Worm (Caenorhabditis elegans): ENCODE results near the gene clec-21.

clec-21 gene

DNA sequence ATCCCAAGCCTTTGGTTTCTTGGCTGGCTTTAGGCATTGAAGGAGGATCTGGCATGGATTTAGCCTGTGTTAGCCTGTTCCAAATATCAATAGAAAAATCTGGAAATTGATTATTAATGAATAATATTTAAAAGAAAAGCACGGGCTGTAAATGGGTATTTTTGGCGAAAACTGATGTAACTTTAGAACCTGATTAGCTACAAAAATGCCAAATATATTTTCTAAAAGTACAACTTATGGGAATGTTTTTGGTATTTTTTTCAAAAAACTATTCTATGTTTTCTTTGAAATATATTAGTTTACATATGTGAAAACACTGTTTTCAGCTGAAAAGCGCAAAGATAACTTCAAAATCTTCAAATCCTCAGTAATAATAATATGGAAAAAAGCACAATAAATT is 16.6 kb upstream of the clec-21 start, which contains the start of gene bath-26:
bath-26 (minus strand) TSS at position 101 of the 400 bp plus-strand sequence.
- TF ChIP-seq pat-9 (tag; optimal IDR thresholded peaks at IDR 0.05) (no peak), ceh-24 (tag; optimal IDR thresholded peaks at IDR 0.05) (no peak), K02D7.2 (tag; optimal IDR thresholded peaks at IDR 0.05) (no peak), ahr-1 (tag; optimal IDR thresholded peaks at IDR 0.05) (no peak), Y22D7AL.16 (tag; optimal IDR thresholded peaks at IDR 0.05) (no peak), ceh-45 (GFP tag; IDR thresholded peaks at IDR 0.05) (no peak), ceh-22 (tag; optimal IDR thresholded peaks at IDR 0.05) (no peak), unc-86 (tag; optimal IDR thresholded peaks at IDR 0.05) (no peak), ceh-30 (tag; optimal IDR thresholded peaks at IDR 0.05) (no peak), unc-3 (GFP tag; conservative IDR thresholded peaks at IDR 0.05) (no peak), unc-3 (tag; optimal IDR thresholded peaks at IDR 0.05) (no peak), T23F11.4 (GFP tag; optimal IDR thresholded peaks at IDR 0.05) (no peak), dmd-4 (tag; optimal IDR thresholded peaks at IDR 0.05; ENCODE audit: borderline replicate concordance) (no peak), C38D4.7 (GFP tag; optimal IDR thresholded peaks at IDR 0.05) (no peak), zip-5 (tag; optimal IDR thresholded peaks at IDR 0.05) (no peak)

DNA sequence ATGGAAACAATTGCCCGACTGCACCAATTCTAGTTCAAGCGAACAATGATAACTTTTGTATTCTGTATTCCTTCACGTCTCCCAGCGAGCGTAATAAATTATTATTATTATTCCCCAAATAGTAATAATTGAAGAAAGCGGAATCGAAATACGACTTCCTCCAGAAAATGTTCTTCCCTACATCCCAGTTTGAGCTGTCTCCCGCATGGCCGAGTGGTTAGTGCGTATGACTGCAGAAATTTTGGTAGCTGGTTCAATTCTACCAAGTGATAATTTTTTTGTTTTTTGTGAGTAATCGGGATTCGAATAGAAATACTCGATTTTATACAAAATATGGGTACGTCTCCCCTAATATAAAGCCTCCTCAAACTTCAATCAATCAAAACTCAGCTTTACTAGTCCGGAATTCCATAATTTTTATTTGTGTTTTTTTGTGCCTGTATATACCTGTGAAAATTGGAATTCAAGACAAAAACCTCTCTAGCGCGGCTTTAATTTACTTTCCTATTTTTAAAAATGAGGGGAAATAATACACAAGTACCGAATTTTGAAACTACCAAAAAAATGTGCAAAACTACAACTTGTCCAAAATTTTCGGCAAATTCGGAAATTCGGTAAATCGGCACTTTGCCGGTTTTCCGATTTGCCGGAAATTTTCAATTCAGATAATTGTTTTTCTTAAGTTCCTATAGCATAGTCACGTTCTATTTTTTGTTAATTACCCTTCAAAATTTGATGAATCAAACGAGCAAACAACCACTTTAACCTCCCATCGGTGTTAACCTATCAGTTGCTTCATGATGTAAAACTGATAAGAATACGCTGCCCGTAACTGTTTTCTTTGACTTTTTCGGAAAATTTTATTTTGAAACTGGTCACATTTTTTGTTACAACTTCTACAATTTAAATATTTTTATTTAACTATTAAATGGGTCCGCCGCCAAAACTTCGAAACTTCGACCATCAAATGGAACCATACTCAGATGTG is 13.4 kb upstream of the clec-21 start, which contains the start of gene bath-46:
bath-46 (plus strand) TSS at position 806 of the 988 bp plus-strand sequence.
- TF ChIP-seq Y22D7AL.16 (tag; optimal IDR thresholded peaks at IDR 0.05) (no peak), T23F11.4 (GFP tag; optimal IDR thresholded peaks at IDR 0.05) (no peak), rnt-1 (tag; optimal IDR thresholded peaks at IDR 0.05) (no peak), ref-2 (tag; optimal IDR thresholded peaks at IDR 0.05) (no peak), pag-3 (tag; optimal IDR thresholded peaks at IDR 0.05; ENCODE audit: borderline replicate concordance) (no peak), hlh-15 (tag; optimal IDR thresholded peaks at IDR 0.05) (no peak), unc-42 (tag; optimal IDR thresholded peaks at IDR 0.05) (no peak), hlh-13 (GFP tag; optimal IDR thresholded peaks at IDR 0.05) (no peak), ceh-9 (tag; optimal IDR thresholded peaks at IDR 0.05) (no peak), ceh-34 (tag; optimal IDR thresholded peaks at IDR 0.05) (no peak)

DNA sequence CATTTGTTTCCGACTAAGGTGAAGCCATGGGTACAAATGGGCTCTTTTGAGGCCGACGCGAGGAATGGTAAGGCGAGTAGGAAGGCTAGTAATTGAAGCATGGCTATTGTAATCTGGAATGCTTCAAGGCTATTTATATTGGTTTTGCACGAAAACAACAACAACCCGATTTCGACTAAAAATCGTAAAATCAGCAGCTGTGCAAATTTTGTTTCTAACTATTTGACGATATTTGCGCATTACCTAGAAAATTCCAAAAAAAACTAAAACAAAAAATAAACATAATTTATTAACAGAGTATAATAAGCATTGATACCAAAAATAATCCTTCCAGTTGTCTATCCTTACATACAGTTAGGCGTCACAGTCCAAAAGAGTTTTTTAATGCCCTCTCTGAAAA is 11.1 kb upstream of the clec-21 start, which contains the start of gene clec-20:
clec-20 (minus strand) TSS at position 101 of the 400 bp plus-strand sequence.
- TF ChIP-seq pha-2 (tag; optimal IDR thresholded peaks at IDR 0.05) (no peak), unc-3 (GFP tag; conservative IDR thresholded peaks at IDR 0.05) (no peak), unc-3 (tag; optimal IDR thresholded peaks at IDR 0.05) (no peak), gmeb-2 (tag; optimal IDR thresholded peaks at IDR 0.05) (no peak), sdc-2 (tag; optimal IDR thresholded peaks at IDR 0.05) (no peak), K09A11.1 (tag; optimal IDR thresholded peaks at IDR 0.05; ENCODE audit: insufficient read depth) (no peak), npax-4 (tag; optimal IDR thresholded peaks at IDR 0.05) (no peak), ceh-18 (tag; optimal IDR thresholded peaks at IDR 0.05) (no peak), ahr-1 (tag; optimal IDR thresholded peaks at IDR 0.05) (no peak), hlh-6 (tag; optimal IDR thresholded peaks at IDR 0.05) (no peak), hlh-13 (GFP tag; optimal IDR thresholded peaks at IDR 0.05) (no peak)

DNA sequence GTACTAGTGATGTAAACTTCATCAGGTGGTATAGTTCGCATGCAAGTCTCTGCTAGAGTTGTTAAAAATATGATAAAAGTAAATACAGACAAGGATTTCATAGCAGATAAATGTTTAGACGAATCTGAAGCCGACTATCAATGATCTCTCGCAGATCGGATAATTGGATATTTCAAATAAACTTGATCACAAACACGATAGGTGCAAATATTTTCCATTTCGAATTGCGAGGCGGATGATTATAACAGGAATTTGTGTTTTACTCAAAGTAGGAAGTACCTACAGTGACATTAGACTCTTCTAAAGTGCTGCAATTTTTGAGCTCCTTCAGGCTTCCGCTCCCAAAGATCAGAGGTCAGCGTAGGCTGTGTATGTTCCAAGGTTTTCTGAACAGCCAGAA is 5.8 kb upstream of the clec-21 start, which contains the start of gene T07H3.7:
T07H3.7 (minus strand) TSS at position 101 of the 400 bp plus-strand sequence.
- TF ChIP-seq syd-9 (tag; optimal IDR thresholded peaks at IDR 0.05) (no peak), ceh-24 (tag; optimal IDR thresholded peaks at IDR 0.05) (no peak), nhr-11 (tag; optimal IDR thresholded peaks at IDR 0.05) (no peak), ceh-45 (GFP tag; IDR thresholded peaks at IDR 0.05) (no peak), C08G9.2 (tag; optimal IDR thresholded peaks at IDR 0.05) (no peak), ceh-19 (GFP tag; optimal IDR thresholded peaks at IDR 0.05) (no peak), ceh-9 (tag; optimal IDR thresholded peaks at IDR 0.05) (no peak), nfya-1 (tag; optimal IDR thresholded peaks at IDR 0.05) (no peak), ceh-34 (tag; optimal IDR thresholded peaks at IDR 0.05) (no peak), hlh-8 (tag; optimal IDR thresholded peaks at IDR 0.05) (no peak)

All from whole organism, late embryonic.